Worm (Caenorhabditis elegans) whole organism, young adult: ENCODE results near the gene nlp-67.

ENCODE experiments used
- B0035.1 ChIP-seq: sonication (generic microtip); optimal IDR thresholded peaks from 2 replicates; lab custom pipeline; 2016; ENCODE audit warnings: missing genetic modification characterization, mild to moderate bottlenecking, missing compliant biosample characterization, missing genotype, missing genetic modification reagents
- F23B12.7 ChIP-seq: sonication (generic microtip); optimal IDR thresholded peaks from 2 replicates; lab custom pipeline; 2017; ENCODE audit warnings: missing genetic modification characterization, mild to moderate bottlenecking, missing compliant biosample characterization, antibody characterized with exemption, moderate library complexity; ENCODE audit not compliant: insufficient read depth
- K12H6.12 ChIP-seq: fragments of 200-800 bp; sonication (Bioruptor generic); optimal IDR thresholded peaks from 2 replicates; lab custom pipeline; 2018; ENCODE audit warnings: mild to moderate bottlenecking, missing genetic modification characterization, missing compliant biosample characterization
- Y56A3A.18 ChIP-seq: fragments of 200-800 bp; sonication (Bioruptor generic); IDR thresholded peaks from 2 replicates; pipeline ENCODE4 v1.3.6; 2022; ENCODE audit warnings: missing genetic modification reagents, missing genetic modification characterization, missing compliant biosample characterization
- Y67H2A.10 ChIP-seq: fragments of 200-800 bp; sonication (Bioruptor generic); conservative IDR thresholded peaks from 2 replicates; pipeline ENCODE4 v1.3.6; 2022; ENCODE audit warnings: missing genetic modification reagents, missing genetic modification characterization, missing compliant biosample characterization
- ZK185.1 ChIP-seq: sonication (generic microtip); optimal IDR thresholded peaks from 2 replicates; lab custom pipeline; 2016; ENCODE audit warnings: mild to moderate bottlenecking, missing genetic modification characterization, missing compliant biosample characterization; ENCODE audit not compliant: poor library complexity, severe bottlenecking
- akir-1 ChIP-seq: fragments of 200-800 bp; sonication (Bioruptor generic); optimal IDR thresholded peaks from 2 replicates; lab custom pipeline; 2018; ENCODE audit warnings: mild to moderate bottlenecking, missing genetic modification characterization, moderate library complexity, missing compliant biosample characterization
- aptf-2 ChIP-seq: fragments of 200-800 bp; sonication (Bioruptor generic); conservative IDR thresholded peaks from 2 replicates; pipeline ENCODE4 v1.3.6; 2022; ENCODE audit warnings: missing genetic modification reagents, missing genetic modification characterization, missing compliant biosample characterization
- attf-3 ChIP-seq: fragments of 200-800 bp; sonication (Bioruptor generic); conservative IDR thresholded peaks from 2 replicates; pipeline ENCODE4 v1.3.6; 2022; ENCODE audit warnings: missing genetic modification reagents, missing genetic modification characterization, missing compliant biosample characterization
- attf-5 ChIP-seq: fragments of 200-800 bp; sonication (Bioruptor generic); optimal IDR thresholded peaks from 2 replicates; lab custom pipeline; 2018; ENCODE audit warnings: mild to moderate bottlenecking, missing genetic modification characterization, missing compliant biosample characterization
- bed-1 ChIP-seq: fragments of 200-800 bp; sonication (Bioruptor generic); IDR thresholded peaks from 2 replicates; pipeline ENCODE4 v1.3.6; 2022; ENCODE audit warnings: missing genetic modification reagents, missing genetic modification characterization, missing compliant biosample characterization
- cebp-1 ChIP-seq, 2 experiments: fragments of 200-800 bp in 1 of 2; sonication (Bioruptor generic) in 1 of 2; sonication (generic microtip) in 1 of 2; IDR thresholded peaks in 1 of 2; optimal IDR thresholded peaks in 1 of 2; 2 replicates each; pipeline versions ENCODE4 v1.3.6 to Lab custom; 2017 to 2022; ENCODE audit warnings: missing compliant biosample characterization in 2 of 2, missing genetic modification characterization in 2 of 2, mild to moderate bottlenecking in 1 of 2, missing genetic modification reagents in 1 of 2, moderate library complexity in 1 of 2
- cebp-2 ChIP-seq: fragments of 200-800 bp; sonication (Bioruptor generic); IDR thresholded peaks from 2 replicates; pipeline ENCODE4 v1.3.6; 2022; ENCODE audit warnings: missing genetic modification characterization, missing compliant biosample characterization
- ceh-27 ChIP-seq: fragments of 200-800 bp; sonication (Bioruptor generic); optimal IDR thresholded peaks from 2 replicates; lab custom pipeline; 2018; ENCODE audit warnings: mild to moderate bottlenecking, missing genetic modification characterization, moderate library complexity, missing compliant biosample characterization
- ceh-79 ChIP-seq: sonication (generic microtip); optimal IDR thresholded peaks from 2 replicates; lab custom pipeline; 2017; ENCODE audit warnings: mild to moderate bottlenecking, missing genetic modification characterization, missing compliant biosample characterization
- dox-1 ChIP-seq: fragments of 200-800 bp; sonication (Bioruptor generic); IDR thresholded peaks from 2 replicates; pipeline ENCODE4 v1.3.6; 2022; ENCODE audit warnings: missing genetic modification reagents, missing genetic modification characterization, missing compliant biosample characterization
- efl-1 ChIP-seq: fragments of 150-350 bp; optimal IDR thresholded peaks from 2 replicates; lab custom pipeline; 2014; ENCODE audit warnings: missing biosample characterization, missing genetic modification reagents, missing genetic modification characterization
- egrh-3 ChIP-seq: fragments of 200-800 bp; sonication (Bioruptor generic); IDR thresholded peaks from 2 replicates; pipeline ENCODE4 v1.3.6; 2022; ENCODE audit warnings: missing genetic modification reagents, missing genetic modification characterization, missing compliant biosample characterization
- him-1 ChIP-seq: sonication (generic microtip); optimal IDR thresholded peaks from 2 replicates; lab custom pipeline; 2016; ENCODE audit warnings: missing genotype, missing genetic modification reagents, missing genetic modification characterization, missing compliant biosample characterization
- lag-1 ChIP-seq: fragments of 200-800 bp; sonication (Bioruptor generic); IDR thresholded peaks from 2 replicates; pipeline ENCODE4 v1.3.6; 2022; ENCODE audit warnings: missing genetic modification reagents, missing genetic modification characterization, missing compliant biosample characterization
- madf-6 ChIP-seq: fragments of 200-800 bp; sonication (Bioruptor generic); IDR thresholded peaks from 2 replicates; pipeline ENCODE4 v1.3.6; 2022; ENCODE audit warnings: missing genetic modification reagents, missing genetic modification characterization, missing compliant biosample characterization
- nhr-179 ChIP-seq: sonication (generic microtip); optimal IDR thresholded peaks from 2 replicates; lab custom pipeline; 2016; ENCODE audit warnings: mild to moderate bottlenecking, missing genetic modification characterization, missing compliant biosample characterization
- sdz-38 ChIP-seq: sonication (generic microtip); optimal IDR thresholded peaks from 2 replicates; lab custom pipeline; 2016; ENCODE audit warnings: missing genotype, missing genetic modification characterization, missing compliant biosample characterization
- snpc-4 ChIP-seq, 5 experiments: fragments of 150-350 bp in 1 of 5; sonication (generic microtip) in 4 of 5; optimal IDR thresholded peaks; 2 replicates each; lab custom pipeline; 2014 to 2018; ENCODE audit warnings: missing genetic modification characterization in 5 of 5, missing biosample characterization in 3 of 5, antibody characterized with exemption in 2 of 5, mild to moderate bottlenecking in 2 of 5, missing compliant biosample characterization in 2 of 5, missing genotype in 2 of 5, moderate library complexity in 2 of 5, missing genetic modification reagents in 1 of 5
- unc-130 ChIP-seq: sonication (generic microtip); optimal IDR thresholded peaks from 2 replicates; lab custom pipeline; 2016; ENCODE audit warnings: missing genetic modification reagents, missing genetic modification characterization, missing compliant biosample characterization
- zfh-2 ChIP-seq: fragments of 200-800 bp; sonication (Bioruptor generic); conservative IDR thresholded peaks from 2 replicates; pipeline ENCODE4 v1.3.6; 2022; ENCODE audit warnings: missing genetic modification reagents, missing genetic modification characterization, missing compliant biosample characterization
- zim-3 ChIP-seq: sonication (generic microtip); optimal IDR thresholded peaks from 2 replicates; lab custom pipeline; 2017; ENCODE audit warnings: mild to moderate bottlenecking, missing genetic modification characterization, moderate library complexity, missing compliant biosample characterization
- ztf-25 ChIP-seq: fragments of 200-800 bp; sonication (Bioruptor generic); IDR thresholded peaks from 2 replicates; pipeline ENCODE4 v1.3.6; 2022; ENCODE audit warnings: missing genetic modification reagents, missing genetic modification characterization, missing compliant biosample characterization
- ztf-3 ChIP-seq: fragments of 200-800 bp; sonication (Bioruptor generic); optimal IDR thresholded peaks from 2 replicates; lab custom pipeline; 2018; ENCODE audit warnings: mild to moderate bottlenecking, missing genetic modification characterization, missing compliant biosample characterization

nlp-67 gene

ce11 chrX:16143853-16144252, 40.3 kb upstream of the nlp-67 start (continued):
- TF ChIP-seq dox-1 (GFP tag; lab: Robert Waterston, UW) (0 out of 2 replicates have a peak, but pooled peaks have one; percentile 8), Y67H2A.10 (GFP tag; lab: Robert Waterston, UW) (no peak), ceh-79 (tag; lab: Kevin White, UChicago) (no peak), B0035.1 (tag; lab: Kevin White, UChicago) (no peak), cebp-2 (GFP tag; lab: Robert Waterston, UW) (no peak), ZK185.1 (no peak), madf-6 (GFP tag; lab: Robert Waterston, UW) (no peak), attf-5 (GFP tag; lab: Kevin White, UChicago) (peak; percentile 47), aptf-2 (no peak)

DNA sequence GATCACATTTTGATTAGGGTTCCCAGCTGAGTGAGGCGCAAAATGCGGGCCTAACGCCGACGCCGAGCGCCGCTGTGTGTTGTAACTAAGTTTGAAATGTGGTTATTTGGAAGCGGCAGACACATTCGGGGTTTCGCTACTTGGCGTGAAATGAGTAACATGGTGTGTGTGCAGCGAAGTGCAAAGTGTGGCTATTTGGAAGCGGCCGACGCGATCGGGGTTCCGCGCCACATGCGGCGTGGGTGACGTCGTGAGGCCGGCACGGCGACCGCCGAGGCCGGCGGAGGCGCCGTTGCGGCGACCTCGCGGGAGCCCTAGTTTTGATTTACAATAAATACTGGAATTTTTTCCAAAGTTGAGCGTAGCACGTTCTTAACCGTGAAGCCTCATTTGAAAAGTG, 39.6 kb upstream of the nlp-67 start:
- TF ChIP-seq lag-1 (GFP tag; lab: Robert Waterston, UW) (no peak), Y56A3A.18 (GFP tag; lab: Robert Waterston, UW) (no peak), zfh-2 (GFP tag; lab: Robert Waterston, UW) (peak; percentile 94), snpc-4 (GFP tag; optimal IDR thresholded peaks at IDR 0.05; lab: Kevin White, UChicago) (no peak), snpc-4 (tag; optimal IDR thresholded peaks at IDR 0.05; lab: Kevin White, UChicago) (peak in 2 of 4 experiments; percentile 51 to 63), egrh-3 (GFP tag; lab: Robert Waterston, UW) (peak; percentile 93), unc-130 (GFP tag; lab: Kevin White, UChicago) (no peak), nhr-179 (tag; lab: Kevin White, UChicago) (peak; percentile 3)
- TF ChIP-seq, all 124 proteins: peak for 4

- no peak for TF ChIP-seq efl-1 (GFP tag; lab: Kevin White, UChicago)
- 0 out of 2 replicates have a peak, but pooled peaks have one; percentile 24 for TF ChIP-seq zfh-2 (GFP tag; lab: Robert Waterston, UW)
- peak; percentile 4 for TF ChIP-seq ceh-27 (GFP tag; lab: Kevin White, UChicago)
- no peak for TF ChIP-seq sdz-38
- no peak for TF ChIP-seq ceh-79 (tag; lab: Kevin White, UChicago)
- TF ChIP-seq him-1: no peak
- no peak for TF ChIP-seq attf-3 (GFP tag; lab: Robert Waterston, UW)
- TF ChIP-seq K12H6.12 (tag; lab: Kevin White, UChicago): peak; percentile 3
- no peak for TF ChIP-seq akir-1 (GFP tag; lab: Kevin White, UChicago)
- TF ChIP-seq, all 124 proteins: peak for 3
Observed at ce11 chrX:16145244-16145643, 38.9 kb upstream of the nlp-67 start.

DNA sequence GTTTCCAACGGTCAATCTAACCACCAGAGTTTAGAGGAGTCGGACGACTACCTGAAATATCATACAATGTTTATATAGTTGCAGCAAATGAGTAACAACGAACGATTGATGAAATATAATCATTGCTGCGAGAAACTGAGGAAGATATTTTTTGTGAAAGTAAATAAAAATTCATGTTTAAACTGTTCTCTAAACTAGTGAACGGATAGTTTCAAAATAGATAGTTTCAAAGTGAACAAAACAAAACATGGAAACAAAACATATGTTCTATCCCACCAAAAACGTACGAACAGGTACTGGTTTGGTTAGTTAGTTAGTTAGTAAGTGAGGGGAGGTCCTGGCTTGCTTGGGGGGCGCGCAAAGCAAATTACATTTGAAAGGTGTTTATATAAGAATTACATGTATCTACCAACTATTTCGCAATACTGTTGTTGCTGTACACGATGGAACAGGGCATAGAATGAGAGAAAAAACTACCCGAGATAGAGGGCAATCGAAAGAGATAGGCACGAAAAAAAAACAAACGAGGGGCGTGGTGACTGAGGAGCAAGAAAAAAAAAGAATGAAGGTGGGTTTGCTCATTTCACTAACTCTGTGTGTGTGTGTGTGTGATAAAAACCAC, 37.1 kb upstream of the nlp-67 start, which contains the start of gene F09C8.2:
TSS of gene F09C8.2 (minus strand) at position 51 of the 622 bp plus-strand sequence.
- no peak for TF ChIP-seq egrh-3 (GFP tag; lab: Robert Waterston, UW)
- TF ChIP-seq cebp-1 (GFP tag; IDR thresholded peaks at IDR 0.05; lab: Robert Waterston, UW): peak; percentile 88
- peak; percentile 96 for TF ChIP-seq cebp-1 (tag; optimal IDR thresholded peaks at IDR 0.05; lab: Kevin White, UChicago)
- TF ChIP-seq bed-1: no peak
- no peak for TF ChIP-seq ztf-25 (GFP tag; lab: Robert Waterston, UW)
- no peak for TF ChIP-seq ztf-3 (GFP tag; lab: Kevin White, UChicago)
- no peak for TF ChIP-seq F23B12.7
- no peak for TF ChIP-seq nhr-179 (tag; lab: Kevin White, UChicago)
- TF ChIP-seq zim-3 (tag; lab: Kevin White, UChicago): no peak
